Worm (Caenorhabditis elegans) whole organism, L1 larva: ENCODE measurements around the gene srw-84.

Source experiments
- C04F5.9 ChIP-seq: sonication (generic microtip); optimal IDR thresholded peaks from 2 replicates; lab custom pipeline; 2016; ENCODE audit warnings: missing genetic modification characterization, missing compliant biosample characterization
- C16A3.4 ChIP-seq: fragments of 150-350 bp; optimal IDR thresholded peaks from 2 replicates; lab custom pipeline; 2014; ENCODE audit warnings: missing biosample characterization, missing genetic modification characterization
- C34B4.2 ChIP-seq: sonication (generic microtip); optimal IDR thresholded peaks from 2 replicates; lab custom pipeline; 2017; ENCODE audit warnings: mild to moderate bottlenecking, missing genetic modification characterization, missing compliant biosample characterization
- F16B12.6 ChIP-seq: fragments of 150-350 bp; optimal IDR thresholded peaks from 2 replicates; lab custom pipeline; 2014; ENCODE audit warnings: missing biosample characterization, missing genetic modification characterization
- aly-2 ChIP-seq: fragments of 150-350 bp; optimal IDR thresholded peaks from 2 replicates; lab custom pipeline; 2014; ENCODE audit warnings: missing biosample characterization, missing genetic modification characterization
- ama-1 ChIP-seq: fragments of 150-350 bp; optimal IDR thresholded peaks from 2 replicates; lab custom pipeline; 2014
- ceh-63 ChIP-seq: fragments of 200-800 bp; sonication (Bioruptor generic); optimal IDR thresholded peaks from 2 replicates; lab custom pipeline; 2018; ENCODE audit warnings: mild to moderate bottlenecking, missing genetic modification characterization, missing compliant biosample characterization
- ceh-82 ChIP-seq, 3 experiments: fragments of 150-350 bp in 1 of 3; sonication (generic microtip) in 2 of 3; optimal IDR thresholded peaks; 2 replicates each; lab custom pipeline; 2014 to 2017; ENCODE audit warnings: missing biosample characterization in 3 of 3, missing genetic modification characterization in 3 of 3
- ceh-90 ChIP-seq: sonication (generic microtip); optimal IDR thresholded peaks from 2 replicates; lab custom pipeline; 2016; ENCODE audit warnings: missing genetic modification characterization, missing compliant biosample characterization
- dpl-1 ChIP-seq, 3 experiments: fragments of 150-350 bp in 2 of 3; sonication (generic microtip) in 1 of 3; optimal IDR thresholded peaks; 2 replicates each; lab custom pipeline; 2014 to 2017; ENCODE audit warnings: missing biosample characterization in 3 of 3, missing genetic modification characterization in 3 of 3, missing genetic modification reagents in 3 of 3
- efl-1 ChIP-seq, 4 experiments: fragments of 150-350 bp; optimal IDR thresholded peaks in 3 of 4; peaks in 1 of 4; 1 replicate in 1 of 4; 2 replicates in 3 of 4; lab custom pipeline; 2014; ENCODE audit warnings: missing biosample characterization in 2 of 4, missing genetic modification characterization in 2 of 4, missing genetic modification reagents in 2 of 4
- efl-3 ChIP-seq: fragments of 200-800 bp; sonication (Bioruptor generic); optimal IDR thresholded peaks from 2 replicates; lab custom pipeline; 2018; ENCODE audit warnings: mild to moderate bottlenecking, missing genetic modification characterization, missing compliant biosample characterization
- elt-2 ChIP-seq: sonication (generic microtip); optimal IDR thresholded peaks from 2 replicates; lab custom pipeline; 2016; ENCODE audit warnings: missing genetic modification characterization, mild to moderate bottlenecking, inconsistent platforms, missing compliant biosample characterization, missing genetic modification reagents
- elt-3 ChIP-seq, 6 experiments: fragments of 150-350 bp in 1 of 6; sonication (generic microtip); optimal IDR thresholded peaks; 2 replicates each; lab custom pipeline; 2017 to 2018; ENCODE audit warnings: missing biosample characterization in 6 of 6, missing genetic modification characterization in 6 of 6, inconsistent platforms in 1 of 6
- ets-5 ChIP-seq: fragments of 200-800 bp; sonication (Bioruptor generic); IDR thresholded peaks from 2 replicates; pipeline ENCODE4 v1.3.6; 2022; ENCODE audit warnings: missing genetic modification characterization, missing compliant biosample characterization
- fkh-8 ChIP-seq: sonication (generic microtip); optimal IDR thresholded peaks from 2 replicates; lab custom pipeline; 2016; ENCODE audit warnings: mild to moderate bottlenecking, missing genetic modification characterization, missing compliant biosample characterization
- grh-1 ChIP-seq: fragments of 200-800 bp; sonication (Bioruptor generic); IDR thresholded peaks from 2 replicates; pipeline ENCODE4 v1.3.6; 2022; ENCODE audit warnings: missing genetic modification reagents, missing genetic modification characterization, missing compliant biosample characterization
- hlh-17 ChIP-seq: fragments of 200-800 bp; sonication (Bioruptor generic); optimal IDR thresholded peaks from 2 replicates; lab custom pipeline; 2018; ENCODE audit warnings: missing genetic modification characterization, mild to moderate bottlenecking, missing compliant biosample characterization, moderate library complexity, borderline replicate concordance
- hlh-4 ChIP-seq: sonication (generic microtip); optimal IDR thresholded peaks from 2 replicates; lab custom pipeline; 2016; ENCODE audit warnings: mild to moderate bottlenecking, missing genetic modification characterization, missing compliant biosample characterization
- hpl-2 ChIP-seq: fragments of 150-350 bp; optimal IDR thresholded peaks from 2 replicates; lab custom pipeline; 2014; ENCODE audit warnings: missing biosample characterization, missing genetic modification reagents, missing genetic modification characterization
- isw-1 ChIP-seq: fragments of 200-800 bp; sonication (Bioruptor generic); IDR thresholded peaks from 2 replicates; pipeline ENCODE4 v1.3.6; 2022; ENCODE audit warnings: missing genetic modification characterization, missing compliant biosample characterization
- lin-35 ChIP-seq, 2 experiments: fragments of 150-350 bp; optimal IDR thresholded peaks; 2 replicates each; lab custom pipeline; 2014; ENCODE audit warnings: missing biosample characterization in 2 of 2, missing genetic modification characterization in 2 of 2, missing genetic modification reagents in 2 of 2
- lir-3 ChIP-seq: sonication (generic microtip); optimal IDR thresholded peaks from 2 replicates; lab custom pipeline; 2016; ENCODE audit warnings: mild to moderate bottlenecking, missing genetic modification characterization, moderate library complexity, missing compliant biosample characterization; ENCODE audit not compliant: poor library complexity
- lsy-2 ChIP-seq, 2 experiments: fragments of 150-350 bp; optimal IDR thresholded peaks; 2 replicates each; lab custom pipeline; 2014; ENCODE audit warnings: missing biosample characterization in 2 of 2, missing genetic modification characterization in 2 of 2
- mab-9 ChIP-seq: fragments of 200-800 bp; sonication (Bioruptor generic); IDR thresholded peaks from 2 replicates; pipeline ENCODE4 v1.3.6; 2022; ENCODE audit warnings: missing genetic modification reagents, missing genetic modification characterization, missing compliant biosample characterization
- mdl-1 ChIP-seq, 2 experiments: fragments of 150-350 bp; optimal IDR thresholded peaks; 2 replicates each; lab custom pipeline; 2014 to 2017; ENCODE audit warnings: missing biosample characterization in 2 of 2, missing genetic modification characterization in 2 of 2, inconsistent platforms in 1 of 2
- mef-2 ChIP-seq: fragments of 150-350 bp; optimal IDR thresholded peaks from 2 replicates; lab custom pipeline; 2014; ENCODE audit warnings: missing biosample characterization, missing genetic modification characterization
- mep-1 ChIP-seq: fragments of 150-350 bp; optimal IDR thresholded peaks from 2 replicates; lab custom pipeline; 2014; ENCODE audit warnings: missing biosample characterization, missing genetic modification characterization
- nhr-12 ChIP-seq: sonication (generic microtip); optimal IDR thresholded peaks from 2 replicates; lab custom pipeline; 2017; ENCODE audit warnings: missing biosample characterization, missing genetic modification characterization
- nhr-20 ChIP-seq: sonication (generic microtip); optimal IDR thresholded peaks from 2 replicates; lab custom pipeline; 2016; ENCODE audit warnings: mild to moderate bottlenecking, missing genetic modification characterization, missing compliant biosample characterization
- nhr-237 ChIP-seq: fragments of 150-350 bp; optimal IDR thresholded peaks from 2 replicates; lab custom pipeline; 2014; ENCODE audit warnings: missing biosample characterization, missing genetic modification characterization
- nhr-28 ChIP-seq: fragments of 150-350 bp; optimal IDR thresholded peaks from 2 replicates; lab custom pipeline; 2014; ENCODE audit warnings: missing biosample characterization, missing genetic modification characterization
- nhr-77 ChIP-seq: fragments of 150-350 bp; optimal IDR thresholded peaks from 2 replicates; lab custom pipeline; 2014; ENCODE audit warnings: missing biosample characterization, missing genetic modification characterization
- nhr-84 ChIP-seq: sonication (generic microtip); optimal IDR thresholded peaks from 2 replicates; lab custom pipeline; 2017; ENCODE audit warnings: missing biosample characterization, missing genetic modification characterization
- nhr-90 ChIP-seq: sonication (generic microtip); optimal IDR thresholded peaks from 2 replicates; lab custom pipeline; 2016; ENCODE audit warnings: mild to moderate bottlenecking, missing genetic modification characterization, missing compliant biosample characterization; ENCODE audit not compliant: poor library complexity
- pax-3 ChIP-seq: fragments of 200-800 bp; sonication (Bioruptor generic); optimal IDR thresholded peaks from 2 replicates; lab custom pipeline; 2018; ENCODE audit warnings: mild to moderate bottlenecking, missing genetic modification characterization, moderate library complexity, missing compliant biosample characterization
- pqm-1 ChIP-seq: sonication (generic microtip); optimal IDR thresholded peaks from 3 replicates; lab custom pipeline; 2017; ENCODE audit warnings: missing biosample characterization, missing genetic modification characterization
- skn-1 ChIP-seq: fragments of 150-350 bp; optimal IDR thresholded peaks from 2 replicates; lab custom pipeline; 2014; ENCODE audit warnings: missing biosample characterization, missing genetic modification characterization
- snu-23 ChIP-seq: sonication (generic microtip); optimal IDR thresholded peaks from 2 replicates; lab custom pipeline; 2016; ENCODE audit warnings: missing genetic modification characterization, missing compliant biosample characterization
- sox-4 ChIP-seq: sonication (generic microtip); optimal IDR thresholded peaks from 2 replicates; lab custom pipeline; 2016; ENCODE audit warnings: missing genetic modification characterization, missing compliant biosample characterization
- swsn-7 ChIP-seq: sonication (generic microtip); optimal IDR thresholded peaks from 2 replicates; lab custom pipeline; 2016; ENCODE audit warnings: missing genetic modification characterization, missing compliant biosample characterization
- unc-98 ChIP-seq: fragments of 200-800 bp; sonication (Bioruptor generic); IDR thresholded peaks from 2 replicates; pipeline ENCODE4 v1.3.6; 2022; ENCODE audit warnings: missing genetic modification characterization, missing compliant biosample characterization
- zag-1 ChIP-seq: fragments of 150-350 bp; optimal IDR thresholded peaks from 2 replicates; lab custom pipeline; 2014; ENCODE audit warnings: missing biosample characterization, missing genetic modification characterization
- ztf-11 ChIP-seq, 2 experiments: sonication (generic microtip); optimal IDR thresholded peaks; 2 replicates each; lab custom pipeline; 2016 to 2017; ENCODE audit warnings: missing genetic modification characterization in 2 of 2, missing biosample characterization in 1 of 2, missing compliant biosample characterization in 1 of 2

The srw-84 gene

ce11 chrV:19391242-19391641 lies 10.2 kb downstream of the srw-84 start:
- TF ChIP-seq nhr-237 (tag; lab: Kevin White, UChicago) (no peak), ceh-63 (no peak), zag-1 (tag; lab: Kevin White, UChicago) (no peak), lsy-2 (tag; optimal IDR thresholded peaks at IDR 0.05; lab: Kevin White, UChicago) (peak; percentile 4 to 27), swsn-7 (tag; lab: Kevin White, UChicago) (peak; percentile 31), snu-23 (GFP tag; lab: Kevin White, UChicago) (peak; percentile 15), F16B12.6 (tag; lab: Kevin White, UChicago) (no peak), nhr-77 (tag; lab: Kevin White, UChicago) (no peak), isw-1 (no peak), elt-2 (tag; lab: Kevin White, UChicago) (no peak), skn-1 (tag; lab: Kevin White, UChicago) (no peak), lin-35 (GFP tag; optimal IDR thresholded peaks at IDR 0.05; lab: Kevin White, UChicago) (no peak), mdl-1 (tag; optimal IDR thresholded peaks at IDR 0.05; lab: Kevin White, UChicago) (no peak), mab-9 (no peak), unc-98 (no peak), nhr-90 (tag; lab: Kevin White, UChicago) (no peak), pax-3 (tag; lab: Kevin White, UChicago) (no peak), ets-5 (GFP tag; lab: Robert Waterston, UW) (no peak), nhr-20 (tag; lab: Kevin White, UChicago) (no peak), efl-3 (GFP tag; lab: Kevin White, UChicago) (no peak), hlh-17 (no peak), lir-3 (tag; lab: Kevin White, UChicago) (no peak), nhr-84 (tag; lab: Kevin White, UChicago) (no peak), efl-1 (optimal IDR thresholded peaks at IDR 0.05; lab: Kevin White, UChicago) (peak; percentile 39 to 47), efl-1 (GFP tag; optimal IDR thresholded peaks at IDR 0.05 in 1 of 2; lab: Kevin White, UChicago) (peak; percentile 8 to 58), nhr-28 (tag; lab: Kevin White, UChicago) (no peak), dpl-1 (GFP tag; optimal IDR thresholded peaks at IDR 0.05; lab: Kevin White, UChicago) (peak in 1 of 3 experiments; percentile 23), hlh-4 (tag; lab: Kevin White, UChicago) (no peak), ceh-90 (no peak), sox-4 (no peak), mep-1 (peak; percentile 15), pqm-1 (tag; lab: Kevin White, UChicago) (no peak), C04F5.9 (tag; lab: Kevin White, UChicago) (no peak), grh-1 (GFP tag; lab: Robert Waterston, UW) (no peak), elt-3 (tag; optimal IDR thresholded peaks at IDR 0.05; lab: Kevin White, UChicago) (no peak), aly-2 (tag; lab: Kevin White, UChicago) (no peak), C34B4.2 (no peak), C16A3.4 (tag; lab: Kevin White, UChicago) (no peak), fkh-8 (peak; percentile 29), ztf-11 (tag; optimal IDR thresholded peaks at IDR 0.05; lab: Kevin White, UChicago) (no peak), mef-2 (tag; lab: Kevin White, UChicago) (no peak), nhr-12 (no peak), ceh-82 (tag; optimal IDR thresholded peaks at IDR 0.05; lab: Kevin White, UChicago) (peak in 2 of 3 experiments; percentile 9 to 15), ama-1 (lab: Kevin White, UChicago) (no peak), hpl-2 (GFP tag; lab: Kevin White, UChicago) (no peak)
- TF ChIP-seq, all 84 proteins: peak for 8
